Worm (Caenorhabditis elegans) whole organism, early embryonic: ENCODE results near the gene snf-11.

Source experiments
- B0310.2 ChIP-seq: sonication (generic microtip); optimal IDR thresholded peaks from 2 replicates; lab custom pipeline; 2016; ENCODE audit warnings: mild to moderate bottlenecking, missing genetic modification characterization, missing compliant biosample characterization
- F13C5.2 ChIP-seq: sonication (generic microtip); optimal IDR thresholded peaks from 2 replicates; lab custom pipeline; 2017; ENCODE audit warnings: mild to moderate bottlenecking, missing genetic modification characterization, inconsistent platforms, missing compliant biosample characterization
- aly-1 ChIP-seq: sonication (generic microtip); optimal IDR thresholded peaks from 2 replicates; lab custom pipeline; 2016; ENCODE audit warnings: missing genetic modification characterization, missing compliant biosample characterization
- ama-1 ChIP-seq: fragments of 150-350 bp; optimal IDR thresholded peaks from 2 replicates; lab custom pipeline; 2014
- ceh-13 ChIP-seq: fragments of 200-800 bp; sonication (Bioruptor generic); optimal IDR thresholded peaks from 2 replicates; lab custom pipeline; 2018; ENCODE audit warnings: mild to moderate bottlenecking, missing genetic modification characterization, missing compliant biosample characterization
- ceh-36 ChIP-seq: sonication (generic microtip); optimal IDR thresholded peaks from 2 replicates; lab custom pipeline; 2016; ENCODE audit warnings: missing genetic modification characterization, inconsistent platforms, missing compliant biosample characterization
- ets-7 ChIP-seq: sonication (generic microtip); optimal IDR thresholded peaks from 2 replicates; lab custom pipeline; 2016; ENCODE audit warnings: missing genotype, missing genetic modification characterization, missing compliant biosample characterization
- flt-1 ChIP-seq: fragments of 200-800 bp; sonication (Bioruptor generic); IDR thresholded peaks from 2 replicates; pipeline ENCODE4 v1.3.6; 2022; ENCODE audit warnings: missing genetic modification characterization, missing compliant biosample characterization
- hmbx-1 ChIP-seq: sonication (generic microtip); optimal IDR thresholded peaks from 2 replicates; lab custom pipeline; 2016; ENCODE audit warnings: mild to moderate bottlenecking, missing genetic modification characterization, missing compliant biosample characterization
- hmg-4 ChIP-seq: fragments of 200-800 bp; sonication (Bioruptor generic); optimal IDR thresholded peaks from 2 replicates; lab custom pipeline; 2018; ENCODE audit warnings: mild to moderate bottlenecking, missing genetic modification characterization, missing compliant biosample characterization
- hnd-1 ChIP-seq: sonication (generic microtip); optimal IDR thresholded peaks from 2 replicates; lab custom pipeline; 2016; ENCODE audit warnings: missing genetic modification characterization, missing compliant biosample characterization
- pes-1 ChIP-seq: fragments of 200-800 bp; sonication (Bioruptor generic); IDR thresholded peaks from 2 replicates; pipeline ENCODE4 v1.3.6; 2022; ENCODE audit warnings: missing genetic modification reagents, missing genetic modification characterization, missing compliant biosample characterization
- scrt-1 ChIP-seq: fragments of 200-800 bp; sonication (Bioruptor generic); IDR thresholded peaks from 2 replicates; pipeline ENCODE4 v1.3.6; 2022; ENCODE audit warnings: missing genetic modification characterization, missing compliant biosample characterization
- sea-1 ChIP-seq: fragments of 200-800 bp; sonication (Bioruptor generic); conservative IDR thresholded peaks from 2 replicates; pipeline ENCODE4 v1.3.6; 2022; ENCODE audit warnings: missing genetic modification characterization, missing compliant biosample characterization
- tbx-11 ChIP-seq: fragments of 200-800 bp; sonication (Bioruptor generic); IDR thresholded peaks from 2 replicates; pipeline ENCODE4 v1.3.6; 2022; ENCODE audit warnings: missing genetic modification characterization, missing compliant biosample characterization
- tbx-37 ChIP-seq: fragments of 200-800 bp; sonication (Bioruptor generic); conservative IDR thresholded peaks from 2 replicates; pipeline ENCODE4 v1.3.6; 2022; ENCODE audit warnings: missing genetic modification reagents, missing genetic modification characterization, missing compliant biosample characterization
- tra-4 ChIP-seq: sonication (generic microtip); optimal IDR thresholded peaks from 2 replicates; lab custom pipeline; 2017; ENCODE audit warnings: missing genetic modification characterization, missing compliant biosample characterization

The snf-11 gene

DNA sequence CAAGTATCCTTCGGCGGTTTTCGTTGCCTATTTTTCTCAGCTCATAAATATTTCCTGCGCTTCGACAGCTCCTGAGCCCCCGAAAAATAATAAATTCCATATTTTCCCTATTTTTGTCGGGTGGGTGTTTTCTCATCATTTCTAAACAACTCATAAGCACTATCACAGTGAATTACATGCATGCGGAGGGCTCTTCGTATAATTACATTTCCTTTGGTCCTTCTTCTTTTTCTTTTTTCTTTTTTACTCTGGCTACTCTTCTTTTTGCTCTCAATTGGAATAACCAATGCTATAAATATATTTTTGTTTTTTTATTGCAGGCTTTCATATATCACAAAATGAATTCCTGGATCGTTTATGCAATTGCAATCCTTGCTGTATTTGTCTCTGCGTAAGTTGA lies 33.7 kb upstream of the snf-11 start, which contains the start of gene T02E9.5:
Gene T02E9.5, plus strand, starts transcription at position 321 of the 400 bp plus-strand sequence.
- TF ChIP-seq F13C5.2 (tag; lab: Kevin White, UChicago), result no peak
- no peak for TF ChIP-seq tbx-37
- no peak for TF ChIP-seq ets-7
- no peak for TF ChIP-seq hmbx-1 (tag; lab: Kevin White, UChicago)
- no peak for TF ChIP-seq pes-1
- TF ChIP-seq ama-1 (lab: Kevin White, UChicago), result no peak
- no peak for TF ChIP-seq aly-1 (tag; lab: Kevin White, UChicago)
- no peak for TF ChIP-seq ceh-36 (tag; lab: Kevin White, UChicago)

DNA sequence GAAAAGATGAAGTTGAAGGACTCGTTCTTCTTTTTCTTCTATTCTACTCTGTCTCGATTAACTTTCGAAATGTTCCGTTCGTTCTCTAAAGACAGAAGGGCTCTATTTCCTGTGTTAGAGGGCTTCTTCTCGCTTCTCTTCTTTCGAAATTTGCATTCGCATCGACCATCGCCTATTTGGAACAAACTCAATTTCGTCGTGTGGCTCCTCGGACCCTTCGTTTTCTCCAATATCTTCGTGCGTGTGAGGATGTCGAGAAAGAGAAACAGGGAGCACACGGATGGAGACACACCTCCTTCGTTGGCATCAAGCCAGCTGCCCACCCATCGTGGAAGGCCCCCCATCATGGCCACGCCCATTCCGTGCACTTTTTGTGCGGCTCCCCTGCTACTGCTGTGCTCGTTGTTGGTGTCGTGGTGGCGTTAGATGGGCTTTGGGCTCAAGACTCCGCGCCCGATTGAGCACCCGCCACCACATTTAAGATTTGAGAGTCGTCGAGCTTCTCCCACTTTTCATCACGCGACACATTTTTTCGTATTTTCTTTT lies 33.0 kb upstream of the snf-11 start:
- TF ChIP-seq ama-1 (lab: Kevin White, UChicago) (no peak), hnd-1 (tag; lab: Kevin White, UChicago) (no peak), pes-1 (no peak), hmg-4 (GFP tag; lab: Kevin White, UChicago) (peak; percentile 20), scrt-1 (GFP tag; lab: Robert Waterston, UW) (0 out of 2 replicates have a peak, but pooled peaks have one; percentile 32), hmbx-1 (tag; lab: Kevin White, UChicago) (no peak), ets-7 (no peak), ceh-13 (GFP tag; lab: Kevin White, UChicago) (no peak), tbx-37 (no peak), F13C5.2 (tag; lab: Kevin White, UChicago) (no peak), ceh-36 (tag; lab: Kevin White, UChicago) (no peak), aly-1 (tag; lab: Kevin White, UChicago) (no peak)

DNA sequence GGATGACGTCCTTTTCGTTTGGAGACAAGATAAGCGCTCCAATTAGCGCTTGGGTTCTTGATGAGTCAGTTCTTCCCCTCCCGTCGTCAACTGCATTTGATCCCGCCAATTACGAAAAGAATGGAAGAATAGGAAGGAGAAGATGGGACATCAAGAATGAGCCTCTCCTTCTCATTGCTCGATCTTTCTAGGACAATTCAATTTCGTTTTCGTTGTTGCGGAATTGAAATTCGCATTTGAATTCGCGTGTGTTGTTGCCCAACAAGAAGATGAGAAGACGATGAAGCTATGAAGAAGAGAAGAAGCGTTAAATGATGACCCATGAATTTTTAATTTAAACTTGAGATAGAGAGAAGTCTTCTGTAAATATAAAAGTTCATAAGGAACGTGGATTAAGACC lies 28.6 kb upstream of the snf-11 start:
- no peak for TF ChIP-seq flt-1 (GFP tag; lab: Robert Waterston, UW)
- TF ChIP-seq ama-1 (lab: Kevin White, UChicago), result no peak
- TF ChIP-seq F13C5.2 (tag; lab: Kevin White, UChicago), result no peak
- no peak for TF ChIP-seq hmbx-1 (tag; lab: Kevin White, UChicago)
- no peak for TF ChIP-seq ceh-36 (tag; lab: Kevin White, UChicago)
- no peak for TF ChIP-seq B0310.2 (tag; lab: Kevin White, UChicago)
- TF ChIP-seq hmg-4 (GFP tag; lab: Kevin White, UChicago), result no peak
- no peak for TF ChIP-seq sea-1 (GFP tag; lab: Robert Waterston, UW)
- TF ChIP-seq tbx-37, result no peak
- no peak for TF ChIP-seq scrt-1 (GFP tag; lab: Robert Waterston, UW)
- TF ChIP-seq hnd-1 (tag; lab: Kevin White, UChicago), result no peak
- no peak for TF ChIP-seq ceh-13 (GFP tag; lab: Kevin White, UChicago)
- TF ChIP-seq pes-1, result no peak

DNA sequence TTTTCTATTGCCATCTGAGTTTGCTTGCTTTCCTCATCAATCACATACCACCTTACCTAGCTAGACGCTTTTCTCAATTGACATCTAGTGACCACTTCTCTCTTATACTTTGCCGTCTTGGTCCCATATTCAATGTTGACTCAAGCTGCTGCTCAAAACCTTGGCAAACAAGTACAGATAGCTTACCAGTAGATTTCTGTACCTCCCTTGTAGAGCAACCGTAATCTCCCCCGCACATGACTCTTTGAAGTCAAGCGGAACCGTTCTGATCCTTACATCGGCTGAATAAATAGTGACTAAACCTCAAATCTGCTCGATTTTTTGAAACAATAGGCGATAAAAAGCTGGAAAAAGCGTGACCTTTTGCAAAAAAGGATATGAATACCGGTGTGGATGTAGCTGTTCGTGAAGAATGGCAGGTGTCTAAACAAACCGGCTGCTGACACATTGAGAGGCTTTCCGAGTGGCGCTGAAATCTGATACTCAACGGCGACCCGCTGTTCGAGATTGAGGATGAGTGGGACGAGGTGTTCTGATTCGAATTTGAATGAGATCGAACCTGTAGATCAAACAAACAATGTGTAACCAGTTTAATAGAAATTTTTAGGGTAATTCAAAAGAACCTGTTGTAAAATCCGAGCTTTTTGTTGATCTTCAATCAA lies 27.6 kb upstream of the snf-11 start:
- TF ChIP-seq B0310.2 (tag; lab: Kevin White, UChicago) (no peak), ets-7 (no peak), ceh-36 (tag; lab: Kevin White, UChicago) (no peak), sea-1 (GFP tag; lab: Robert Waterston, UW) (no peak), aly-1 (tag; lab: Kevin White, UChicago) (no peak), hnd-1 (tag; lab: Kevin White, UChicago) (no peak), hmg-4 (GFP tag; lab: Kevin White, UChicago) (no peak), scrt-1 (GFP tag; lab: Robert Waterston, UW) (no peak), tbx-11 (GFP tag; lab: Robert Waterston, UW) (no peak), pes-1 (no peak), ama-1 (lab: Kevin White, UChicago) (no peak), ceh-13 (GFP tag; lab: Kevin White, UChicago) (no peak), hmbx-1 (tag; lab: Kevin White, UChicago) (no peak), tbx-37 (no peak), F13C5.2 (tag; lab: Kevin White, UChicago) (no peak), tra-4 (tag; lab: Kevin White, UChicago) (no peak), flt-1 (GFP tag; lab: Robert Waterston, UW) (no peak)

DNA sequence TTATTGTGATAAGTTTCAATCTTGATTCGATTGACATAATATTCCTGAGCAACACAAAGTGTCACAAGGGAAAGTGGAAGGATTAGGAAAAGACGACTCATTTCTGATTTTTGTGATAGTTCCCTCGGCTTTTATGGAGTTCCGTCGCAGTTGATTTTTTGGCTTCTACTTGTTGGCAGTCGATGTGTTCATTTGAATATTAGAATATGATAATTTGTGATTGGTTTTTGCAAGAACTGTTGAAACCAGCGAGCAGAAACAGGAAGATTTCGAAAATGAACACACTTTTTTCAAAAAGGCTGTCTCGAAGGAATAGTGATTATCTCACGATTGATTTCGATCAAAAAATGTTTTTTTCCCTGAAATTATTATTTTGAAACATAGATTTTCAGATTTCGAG lies 25.9 kb upstream of the snf-11 start, which contains the start of gene T02E9.6:
Gene T02E9.6, minus strand, starts transcription at position 101 of the 400 bp plus-strand sequence.
- TF ChIP-seq pes-1, result no peak
- no peak for TF ChIP-seq F13C5.2 (tag; lab: Kevin White, UChicago)
- no peak for TF ChIP-seq flt-1 (GFP tag; lab: Robert Waterston, UW)
- no peak for TF ChIP-seq tbx-37
- TF ChIP-seq hmg-4 (GFP tag; lab: Kevin White, UChicago), result no peak
- TF ChIP-seq aly-1 (tag; lab: Kevin White, UChicago), result no peak
- TF ChIP-seq B0310.2 (tag; lab: Kevin White, UChicago), result no peak
- no peak for TF ChIP-seq tbx-11 (GFP tag; lab: Robert Waterston, UW)
- no peak for TF ChIP-seq ceh-36 (tag; lab: Kevin White, UChicago)
- no peak for TF ChIP-seq hmbx-1 (tag; lab: Kevin White, UChicago)
- TF ChIP-seq tra-4 (tag; lab: Kevin White, UChicago), result no peak
- TF ChIP-seq scrt-1 (GFP tag; lab: Robert Waterston, UW), result no peak
- no peak for TF ChIP-seq ets-7
- no peak for TF ChIP-seq ceh-13 (GFP tag; lab: Kevin White, UChicago)
- TF ChIP-seq hnd-1 (tag; lab: Kevin White, UChicago), result no peak
- TF ChIP-seq ama-1 (lab: Kevin White, UChicago), result no peak
- TF ChIP-seq sea-1 (GFP tag; lab: Robert Waterston, UW), result no peak

DNA sequence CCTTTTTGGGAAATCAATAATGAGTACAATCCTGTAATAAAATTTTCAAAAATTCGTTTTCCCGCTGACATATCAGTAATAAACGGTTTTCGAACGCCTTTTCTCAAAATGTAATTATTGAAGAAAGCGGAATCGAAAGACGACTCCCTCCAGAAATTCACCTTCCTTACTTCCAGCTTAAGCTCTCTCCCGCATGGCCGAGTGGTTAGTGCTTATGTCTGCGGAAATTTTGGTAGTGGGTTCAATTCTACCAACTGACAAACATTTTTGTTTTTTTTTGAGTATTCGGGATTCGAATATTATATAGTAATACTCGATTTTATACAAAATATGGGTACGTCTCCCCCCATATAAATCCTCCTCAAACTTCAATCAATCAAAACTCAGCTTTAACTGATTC lies 23.6 kb upstream of the snf-11 start:
- TF ChIP-seq flt-1 (GFP tag; lab: Robert Waterston, UW), result 0 out of 2 replicates have a peak, but pooled peaks have one; percentile 30

DNA sequence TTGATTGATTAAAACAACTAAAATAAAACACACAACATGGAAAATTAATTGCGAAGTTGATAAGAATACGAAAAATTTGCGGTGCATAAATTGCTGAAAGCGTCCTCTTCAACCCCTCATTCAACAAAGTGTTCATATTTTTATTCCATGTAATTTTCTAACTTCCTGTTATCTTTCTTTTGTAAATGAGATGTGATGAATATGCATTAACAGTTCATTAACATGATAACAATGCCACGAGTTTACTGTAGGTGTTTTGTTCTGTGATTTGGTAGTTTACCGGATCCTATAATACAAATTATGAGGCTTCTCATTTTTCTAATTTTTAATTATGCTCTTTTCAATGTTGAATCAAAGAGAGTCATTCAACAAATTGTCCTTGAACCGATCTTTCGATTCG lies 20.9 kb upstream of the snf-11 start, which contains the start of gene F47G9.6:
Gene F47G9.6, plus strand, starts transcription at position 301 of the 400 bp plus-strand sequence.
- TF ChIP-seq tbx-11 (GFP tag; lab: Robert Waterston, UW) (no peak), flt-1 (GFP tag; lab: Robert Waterston, UW) (no peak), hmbx-1 (tag; lab: Kevin White, UChicago) (no peak), hnd-1 (tag; lab: Kevin White, UChicago) (no peak), aly-1 (tag; lab: Kevin White, UChicago) (no peak), tbx-37 (no peak)
